Fruit fly (Drosophila melanogaster) whole organism, adult: ENCODE measurements around the gene glu.

Source experiments
- CG11617 ChIP-seq: fragments of 200-800 bp; sonication (Bioruptor generic); optimal IDR thresholded peaks from 2 replicates; lab custom pipeline; 2017; ENCODE audit warnings: mild to moderate bottlenecking, missing biosample characterization, missing genetic modification reagents, missing genetic modification characterization
- CG12768 ChIP-seq: fragments of 200-800 bp; sonication (Bioruptor generic); optimal IDR thresholded peaks from 2 replicates; lab custom pipeline; 2017; ENCODE audit warnings: missing biosample characterization, missing genetic modification characterization, mild to moderate bottlenecking, moderate library complexity, missing genetic modification reagents
- CG33017 ChIP-seq: fragments of 200-800 bp; sonication (Bioruptor generic); optimal IDR thresholded peaks from 2 replicates; lab custom pipeline; 2018; ENCODE audit warnings: missing biosample characterization, mild to moderate bottlenecking, missing genetic modification characterization, moderate library complexity
- CG7045 ChIP-seq: fragments of 200-800 bp; sonication (Bioruptor generic); optimal IDR thresholded peaks from 2 replicates; lab custom pipeline; 2017; ENCODE audit warnings: missing biosample characterization, mild to moderate bottlenecking, missing genetic modification characterization
- Crg-1 ChIP-seq: fragments of 200-800 bp; sonication (Bioruptor generic); optimal IDR thresholded peaks from 2 replicates; lab custom pipeline; 2016; ENCODE audit warnings: missing biosample characterization, missing genetic modification characterization
- bab1 ChIP-seq: fragments of 200-800 bp; sonication (Bioruptor generic); optimal IDR thresholded peaks from 3 replicates; lab custom pipeline; 2019; ENCODE audit warnings: missing biosample characterization, mild to moderate bottlenecking, missing genetic modification characterization, moderate library complexity
- kay ChIP-seq: fragments of 200-800 bp; sonication (Bioruptor generic); peaks from one replicate; lab custom pipeline; 2016; ENCODE audit warnings: missing biosample characterization, missing genetic modification characterization, borderline replicate concordance
- ovo ChIP-seq: fragments of 200-800 bp; sonication (Bioruptor generic); optimal IDR thresholded peaks from 2 replicates; lab custom pipeline; 2016; ENCODE audit warnings: missing biosample characterization, missing genetic modification characterization
- pad ChIP-seq: fragments of 200-800 bp; sonication (Bioruptor generic); optimal IDR thresholded peaks from 3 replicates; lab custom pipeline; 2017; ENCODE audit warnings: missing biosample characterization, missing genetic modification characterization, mild to moderate bottlenecking, moderate library complexity, missing genetic modification reagents
- tj ChIP-seq: fragments of 200-800 bp; sonication (Bioruptor generic); optimal IDR thresholded peaks from 3 replicates; lab custom pipeline; 2017; ENCODE audit warnings: missing biosample characterization, mild to moderate bottlenecking, missing genetic modification characterization, moderate library complexity
- toe ChIP-seq: fragments of 200-800 bp; sonication (Bioruptor generic); optimal IDR thresholded peaks from 2 replicates; lab custom pipeline; 2016; ENCODE audit warnings: missing biosample characterization, missing genetic modification characterization

DNA sequence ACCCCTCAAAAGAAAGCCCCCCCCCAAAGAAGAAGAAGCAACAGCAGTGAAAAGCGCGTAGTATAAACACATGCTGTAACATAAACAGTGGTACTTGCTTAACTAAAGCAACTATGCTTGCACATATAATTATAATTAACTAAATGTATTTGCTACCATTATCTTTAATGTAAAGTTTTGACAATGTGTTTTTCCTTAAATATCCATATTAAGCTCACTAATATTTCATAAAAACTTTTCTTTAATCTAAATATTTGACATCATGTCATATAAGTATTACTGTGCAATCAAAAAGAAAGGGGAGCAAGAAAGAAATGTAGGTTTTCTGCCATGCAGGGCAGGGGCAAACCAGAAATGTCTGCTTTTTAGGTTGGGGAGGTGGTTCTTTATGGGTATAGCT, 21.4 kb downstream of the glu start:
- TF ChIP-seq ovo (GFP tag; lab: Kevin White, UChicago), result no peak
- no peak for TF ChIP-seq CG33017
- TF ChIP-seq tj (GFP tag; lab: Kevin White, UChicago), result no peak
- no peak for TF ChIP-seq kay (GFP tag; lab: Kevin White, UChicago)
- TF ChIP-seq CG11617 (GFP tag; lab: Kevin White, UChicago), result no peak
- TF ChIP-seq CG7045 (GFP tag; lab: Kevin White, UChicago), result no peak
- TF ChIP-seq CG12768 (GFP tag; lab: Kevin White, UChicago), result no peak
- peak; percentile 9 for TF ChIP-seq pad (GFP tag; lab: Kevin White, UChicago)
- no peak for TF ChIP-seq Crg-1
- no peak for TF ChIP-seq bab1
- TF ChIP-seq toe (GFP tag; lab: Kevin White, UChicago), result no peak
